Worm (Caenorhabditis elegans) whole organism, L3 larva: Measurements from ENCODE around the gene Y38E10A.35.

Source experiments
- ama-1 ChIP-seq: fragments of 150-350 bp; optimal IDR thresholded peaks from 2 replicates; lab custom pipeline; 2018
- ceh-16 ChIP-seq: sonication (generic microtip); optimal IDR thresholded peaks from 2 replicates; lab custom pipeline; 2017; ENCODE audit warnings: missing biosample characterization, missing genetic modification characterization
- elt-1 ChIP-seq: fragments of 150-350 bp; optimal IDR thresholded peaks from 2 replicates; lab custom pipeline; 2014; ENCODE audit warnings: missing biosample characterization, missing genetic modification characterization
- eor-1 ChIP-seq, 2 experiments: fragments of 150-350 bp; optimal IDR thresholded peaks; 2 replicates each; lab custom pipeline; 2014 to 2018; ENCODE audit warnings: missing biosample characterization in 2 of 2, missing genetic modification characterization in 2 of 2
- fkh-10 ChIP-seq: sonication (generic microtip); optimal IDR thresholded peaks from 2 replicates; lab custom pipeline; 2017; ENCODE audit warnings: missing biosample characterization, missing genetic modification reagents, missing genetic modification characterization
- nhr-237 ChIP-seq: fragments of 150-350 bp; optimal IDR thresholded peaks from 2 replicates; lab custom pipeline; 2014; ENCODE audit warnings: missing biosample characterization, missing genetic modification characterization
- nhr-67 ChIP-seq: fragments of 150-350 bp; optimal IDR thresholded peaks from 2 replicates; lab custom pipeline; 2014; ENCODE audit warnings: missing biosample characterization, missing genetic modification characterization
- pha-4 ChIP-seq: fragments of 150-350 bp; optimal IDR thresholded peaks from 2 replicates; lab custom pipeline; 2014; ENCODE audit warnings: missing biosample characterization, missing genetic modification reagents, missing genetic modification characterization
- pqm-1 ChIP-seq: fragments of 150-350 bp; optimal IDR thresholded peaks from 2 replicates; lab custom pipeline; 2017; ENCODE audit warnings: missing biosample characterization, missing genetic modification characterization, inconsistent platforms

DNA sequence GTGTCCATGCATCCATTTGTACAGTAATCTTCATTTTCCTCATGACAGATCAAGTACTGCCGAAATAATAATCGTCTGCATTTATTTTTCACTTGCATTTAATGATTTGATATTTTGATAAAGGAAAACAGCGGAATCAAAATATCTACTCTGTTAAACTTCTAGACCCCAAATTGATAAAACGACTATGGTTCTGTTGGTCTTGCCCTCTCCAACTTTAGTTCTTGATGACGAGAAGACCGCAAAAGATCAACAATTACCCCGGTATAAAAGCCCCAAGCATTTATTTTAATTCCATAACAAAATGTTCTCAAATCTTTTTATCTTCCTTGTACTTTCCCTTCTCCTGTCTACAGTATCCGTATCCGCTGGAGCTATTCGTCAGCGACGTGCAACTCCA, 36.0 kb upstream of the Y38E10A.35 start, which contains the start of gene Y38E10A.9:
- TF ChIP-seq pha-4 (tag; lab: Kevin White, UChicago) (no peak), nhr-67 (tag; lab: Kevin White, UChicago) (no peak), elt-1 (tag; lab: Kevin White, UChicago) (no peak), eor-1 (tag; optimal IDR thresholded peaks at IDR 0.05; lab: Kevin White, UChicago) (no peak), fkh-10 (GFP tag; lab: Kevin White, UChicago) (no peak), ama-1 (lab: Kevin White, UChicago) (no peak), ceh-16 (tag; lab: Kevin White, UChicago) (no peak), nhr-237 (tag; lab: Kevin White, UChicago) (no peak), pqm-1 (tag; lab: Kevin White, UChicago) (no peak)
